Worm (Caenorhabditis elegans) whole organism, L3 larva: ENCODE data around the gene clec-226.
A peak's percentile ranks its signal among the peaks of the same experiment; 100 is the strongest.

Experiments
- R02D3.7 ChIP-seq: fragments of 150-350 bp; optimal IDR thresholded peaks from 2 replicates; lab custom pipeline; 2014; ENCODE audit warnings: missing biosample characterization, missing genetic modification characterization
- ZK546.5 ChIP-seq: sonication (generic microtip); optimal IDR thresholded peaks from 2 replicates; lab custom pipeline; 2017; ENCODE audit warnings: missing biosample characterization, missing genetic modification characterization
- aly-2 ChIP-seq: fragments of 150-350 bp; optimal IDR thresholded peaks from 2 replicates; lab custom pipeline; 2014; ENCODE audit warnings: missing biosample characterization, missing genetic modification characterization
- ama-1 ChIP-seq: fragments of 150-350 bp; optimal IDR thresholded peaks from 2 replicates; lab custom pipeline; 2018
- ceh-16 ChIP-seq: sonication (generic microtip); optimal IDR thresholded peaks from 2 replicates; lab custom pipeline; 2017; ENCODE audit warnings: missing biosample characterization, missing genetic modification characterization
- ceh-28 ChIP-seq: fragments of 150-350 bp; optimal IDR thresholded peaks from 2 replicates; lab custom pipeline; 2014; ENCODE audit warnings: missing biosample characterization, missing genetic modification reagents, missing genetic modification characterization
- ceh-9 ChIP-seq: sonication (generic microtip); optimal IDR thresholded peaks from 2 replicates; lab custom pipeline; 2018; ENCODE audit warnings: missing biosample characterization, missing genetic modification characterization
- daf-12 ChIP-seq: fragments of 150-350 bp; optimal IDR thresholded peaks from 2 replicates; lab custom pipeline; 2014; ENCODE audit warnings: missing biosample characterization, missing genetic modification reagents, missing genetic modification characterization
- egl-27 ChIP-seq: sonication (generic microtip); optimal IDR thresholded peaks from 4 replicates; lab custom pipeline; 2017; ENCODE audit warnings: missing biosample characterization, missing genetic modification reagents, missing genetic modification characterization
- egl-5 ChIP-seq: fragments of 150-350 bp; optimal IDR thresholded peaks from 2 replicates; lab custom pipeline; 2017; ENCODE audit warnings: missing biosample characterization, missing genetic modification reagents, missing genetic modification characterization, inconsistent platforms
- elt-1 ChIP-seq: fragments of 150-350 bp; optimal IDR thresholded peaks from 2 replicates; lab custom pipeline; 2014; ENCODE audit warnings: missing biosample characterization, missing genetic modification characterization
- elt-2 ChIP-seq: sonication (generic microtip); optimal IDR thresholded peaks from 2 replicates; lab custom pipeline; 2016; ENCODE audit warnings: missing genetic modification reagents, mild to moderate bottlenecking, missing genetic modification characterization, missing compliant biosample characterization
- elt-3 ChIP-seq, 3 experiments: fragments of 150-350 bp in 1 of 3; sonication (generic microtip) in 2 of 3; optimal IDR thresholded peaks; 2 replicates in 2 of 3; 4 replicates in 1 of 3; lab custom pipeline; 2014 to 2017; ENCODE audit warnings: missing biosample characterization in 3 of 3, missing genetic modification characterization in 3 of 3
- eor-1 ChIP-seq, 2 experiments: fragments of 150-350 bp; optimal IDR thresholded peaks; 2 replicates each; lab custom pipeline; 2014 to 2018; ENCODE audit warnings: missing biosample characterization in 2 of 2, missing genetic modification characterization in 2 of 2
- fkh-10 ChIP-seq: sonication (generic microtip); optimal IDR thresholded peaks from 2 replicates; lab custom pipeline; 2017; ENCODE audit warnings: missing biosample characterization, missing genetic modification reagents, missing genetic modification characterization
- fkh-2 ChIP-seq: fragments of 150-350 bp; optimal IDR thresholded peaks from 2 replicates; lab custom pipeline; 2014; ENCODE audit warnings: missing biosample characterization, missing genetic modification reagents, missing genetic modification characterization
- fos-1 ChIP-seq: fragments of 150-350 bp; optimal IDR thresholded peaks from 2 replicates; lab custom pipeline; 2014; ENCODE audit warnings: missing biosample characterization, missing genetic modification characterization
- hmg-11 ChIP-seq: sonication (generic microtip); optimal IDR thresholded peaks from 2 replicates; lab custom pipeline; 2016; ENCODE audit warnings: missing genetic modification characterization, missing compliant biosample characterization
- jun-1 ChIP-seq: fragments of 150-350 bp; optimal IDR thresholded peaks from 2 replicates; lab custom pipeline; 2014; ENCODE audit warnings: missing biosample characterization, missing genetic modification reagents, missing genetic modification characterization
- lin-39 ChIP-seq: fragments of 150-350 bp; optimal IDR thresholded peaks from 2 replicates; lab custom pipeline; 2018; ENCODE audit warnings: missing biosample characterization, missing genetic modification reagents, missing genetic modification characterization
- lsy-12 ChIP-seq: sonication (generic microtip); optimal IDR thresholded peaks from 2 replicates; lab custom pipeline; 2016; ENCODE audit warnings: mild to moderate bottlenecking, missing genetic modification characterization, missing compliant biosample characterization
- mdl-1 ChIP-seq: fragments of 150-350 bp; optimal IDR thresholded peaks from 2 replicates; lab custom pipeline; 2014; ENCODE audit warnings: missing biosample characterization, missing genetic modification characterization
- mml-1 ChIP-seq: fragments of 150-350 bp; sonication (generic microtip); optimal IDR thresholded peaks from 3 replicates; lab custom pipeline; 2014; ENCODE audit warnings: missing biosample characterization, missing genetic modification characterization
- nfya-1 ChIP-seq: sonication (generic microtip); optimal IDR thresholded peaks from 2 replicates; lab custom pipeline; 2017; ENCODE audit warnings: missing genetic modification characterization, mild to moderate bottlenecking, missing compliant biosample characterization, antibody characterized with exemption, moderate library complexity; ENCODE audit not compliant: insufficient read depth
- nhr-11 ChIP-seq: fragments of 150-350 bp; optimal IDR thresholded peaks from 2 replicates; lab custom pipeline; 2014; ENCODE audit warnings: missing biosample characterization, missing genetic modification characterization
- nhr-12 ChIP-seq: fragments of 150-350 bp; optimal IDR thresholded peaks from 2 replicates; lab custom pipeline; 2014; ENCODE audit warnings: missing biosample characterization, missing genetic modification characterization
- nhr-237 ChIP-seq: fragments of 150-350 bp; optimal IDR thresholded peaks from 2 replicates; lab custom pipeline; 2014; ENCODE audit warnings: missing biosample characterization, missing genetic modification characterization
- nhr-25 ChIP-seq: sonication (generic microtip); optimal IDR thresholded peaks from 2 replicates; lab custom pipeline; 2017; ENCODE audit warnings: missing biosample characterization, missing genetic modification characterization
- nhr-28 ChIP-seq: fragments of 150-350 bp; optimal IDR thresholded peaks from 2 replicates; lab custom pipeline; 2014; ENCODE audit warnings: missing biosample characterization, missing genetic modification characterization
- nhr-43 ChIP-seq: sonication (generic microtip); optimal IDR thresholded peaks from 2 replicates; lab custom pipeline; 2016; ENCODE audit warnings: mild to moderate bottlenecking, missing genetic modification characterization, missing compliant biosample characterization; ENCODE audit not compliant: poor library complexity, severe bottlenecking
- nhr-67 ChIP-seq: fragments of 150-350 bp; optimal IDR thresholded peaks from 2 replicates; lab custom pipeline; 2014; ENCODE audit warnings: missing biosample characterization, missing genetic modification characterization
- nhr-76 ChIP-seq: fragments of 150-350 bp; sonication (generic microtip); optimal IDR thresholded peaks from 5 replicates; lab custom pipeline; 2014; ENCODE audit warnings: missing biosample characterization, missing genetic modification characterization
- nhr-77 ChIP-seq: fragments of 150-350 bp; optimal IDR thresholded peaks from 2 replicates; lab custom pipeline; 2014; ENCODE audit warnings: missing biosample characterization, missing genetic modification characterization
- pha-4 ChIP-seq: fragments of 150-350 bp; optimal IDR thresholded peaks from 2 replicates; lab custom pipeline; 2014; ENCODE audit warnings: missing biosample characterization, missing genetic modification reagents, missing genetic modification characterization
- pqm-1 ChIP-seq: fragments of 150-350 bp; optimal IDR thresholded peaks from 2 replicates; lab custom pipeline; 2017; ENCODE audit warnings: missing biosample characterization, missing genetic modification characterization, inconsistent platforms
- sea-2 ChIP-seq: fragments of 150-350 bp; sonication (generic microtip); optimal IDR thresholded peaks from 4 replicates; lab custom pipeline; 2014; ENCODE audit warnings: missing biosample characterization, missing genetic modification reagents, missing genetic modification characterization
- skn-1 ChIP-seq: fragments of 150-350 bp; optimal IDR thresholded peaks from 2 replicates; lab custom pipeline; 2014; ENCODE audit warnings: missing biosample characterization, missing genetic modification characterization
- snpc-4 ChIP-seq: fragments of 150-350 bp; optimal IDR thresholded peaks from 2 replicates; lab custom pipeline; 2014; ENCODE audit warnings: missing biosample characterization, missing genetic modification characterization
- tbx-2 ChIP-seq: sonication (generic microtip); optimal IDR thresholded peaks from 2 replicates; lab custom pipeline; 2016; ENCODE audit warnings: mild to moderate bottlenecking, missing genetic modification characterization, missing compliant biosample characterization
- unc-39 ChIP-seq: sonication (generic microtip); optimal IDR thresholded peaks from 4 replicates; lab custom pipeline; 2017; ENCODE audit warnings: missing biosample characterization, missing genetic modification characterization
- unc-62 ChIP-seq: fragments of 150-350 bp; sonication (generic microtip); optimal IDR thresholded peaks from 4 replicates; lab custom pipeline; 2014; ENCODE audit warnings: missing biosample characterization, missing genetic modification reagents, missing genetic modification characterization
- zag-1 ChIP-seq: fragments of 150-350 bp; optimal IDR thresholded peaks from 2 replicates; lab custom pipeline; 2014; ENCODE audit warnings: missing biosample characterization, missing genetic modification characterization
- ztf-11 ChIP-seq: fragments of 150-350 bp; optimal IDR thresholded peaks from 2 replicates; lab custom pipeline; 2014; ENCODE audit warnings: missing biosample characterization, missing genetic modification characterization
- ztf-4 ChIP-seq: fragments of 150-350 bp; optimal IDR thresholded peaks from 2 replicates; lab custom pipeline; 2014; ENCODE audit warnings: missing biosample characterization, missing genetic modification characterization

The clec-226 gene

DNA sequence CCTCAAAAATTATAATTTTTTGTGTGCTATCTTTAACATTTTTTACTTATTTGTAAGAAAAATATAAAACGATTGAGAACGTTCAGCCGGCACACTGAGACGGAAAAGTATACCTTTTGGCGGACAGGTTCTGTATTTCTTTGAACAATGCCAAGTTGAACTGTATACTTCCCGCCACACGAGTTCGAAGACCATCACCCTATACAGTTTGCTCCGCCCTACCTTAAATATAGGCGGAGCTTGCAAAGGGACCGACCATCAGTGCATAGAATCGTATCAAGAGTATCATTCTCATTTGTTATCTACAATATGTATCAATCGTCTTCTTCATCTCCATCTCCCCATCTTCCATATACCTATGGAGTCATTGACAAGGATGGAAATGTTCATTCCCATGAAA is 38.1 kb downstream of the clec-226 start, which contains the start of gene end-1:
Gene end-1, plus strand, starts transcription at position 301 of the 400 bp plus-strand sequence.
- TF ChIP-seq lin-39, result no peak
- TF ChIP-seq unc-39 (tag; lab: Kevin White, UChicago), result no peak
- no peak for TF ChIP-seq nhr-76
- TF ChIP-seq fkh-2, result no peak
- TF ChIP-seq unc-62 (GFP tag; lab: Kevin White, UChicago), result no peak
- TF ChIP-seq, all 47 proteins: peak for 0

ce11 chrV:13986823-13987222 is 40.1 kb downstream of the clec-226 start:
- TF ChIP-seq ceh-28 (tag; lab: Kevin White, UChicago), result no peak
- TF ChIP-seq nhr-12 (tag; lab: Kevin White, UChicago), result no peak
- TF ChIP-seq zag-1 (tag; lab: Kevin White, UChicago), result no peak
- peak; percentile 37 for TF ChIP-seq nfya-1 (tag; lab: Kevin White, UChicago)
- no peak for TF ChIP-seq fkh-2
- TF ChIP-seq ZK546.5 (tag; lab: Kevin White, UChicago), result no peak
- TF ChIP-seq aly-2 (tag; lab: Kevin White, UChicago), result no peak
- TF ChIP-seq unc-39 (tag; lab: Kevin White, UChicago), result no peak
- TF ChIP-seq skn-1 (tag; lab: Kevin White, UChicago), result no peak
- TF ChIP-seq ztf-11 (tag; lab: Kevin White, UChicago), result no peak
- no peak for TF ChIP-seq daf-12
- TF ChIP-seq nhr-25 (tag; lab: Kevin White, UChicago), result no peak
- no peak for TF ChIP-seq fos-1 (tag; lab: Kevin White, UChicago)
- TF ChIP-seq ztf-4 (tag; lab: Kevin White, UChicago), result no peak
- TF ChIP-seq R02D3.7 (tag; lab: Kevin White, UChicago), result no peak
- no peak for TF ChIP-seq elt-1 (tag; lab: Kevin White, UChicago)
- no peak for TF ChIP-seq ama-1 (lab: Kevin White, UChicago)
- no peak for TF ChIP-seq egl-5
- no peak for TF ChIP-seq snpc-4 (tag; lab: Kevin White, UChicago)
- no peak for TF ChIP-seq nhr-11
- TF ChIP-seq pqm-1 (tag; lab: Kevin White, UChicago), result peak; percentile 47
- no peak for TF ChIP-seq tbx-2 (tag; lab: Kevin White, UChicago)
- no peak for TF ChIP-seq ceh-9 (tag; lab: Kevin White, UChicago)
- no peak for TF ChIP-seq mml-1
- TF ChIP-seq nhr-43 (tag; lab: Kevin White, UChicago), result no peak
- no peak for TF ChIP-seq nhr-76
- TF ChIP-seq eor-1 (tag; optimal IDR thresholded peaks at IDR 0.05; lab: Kevin White, UChicago), result no peak
- no peak for TF ChIP-seq mdl-1
- no peak for TF ChIP-seq elt-3 (tag; optimal IDR thresholded peaks at IDR 0.05; lab: Kevin White, UChicago)
- TF ChIP-seq fkh-10 (GFP tag; lab: Kevin White, UChicago), result no peak
- TF ChIP-seq sea-2, result no peak
- no peak for TF ChIP-seq egl-27
- no peak for TF ChIP-seq lin-39
- peak; percentile 30 for TF ChIP-seq jun-1 (tag; lab: Kevin White, UChicago)
- peak; percentile 96 for TF ChIP-seq elt-2 (tag; lab: Kevin White, UChicago)
- TF ChIP-seq pha-4, result peak; percentile 41
- TF ChIP-seq nhr-77, result no peak
- TF ChIP-seq lsy-12 (tag; lab: Kevin White, UChicago), result peak; percentile 45
- TF ChIP-seq nhr-67 (tag; lab: Kevin White, UChicago), result no peak
- no peak for TF ChIP-seq hmg-11 (tag; lab: Kevin White, UChicago)
- TF ChIP-seq nhr-237 (tag; lab: Kevin White, UChicago), result no peak
- TF ChIP-seq unc-62 (GFP tag; lab: Kevin White, UChicago), result no peak
- TF ChIP-seq nhr-28 (tag; lab: Kevin White, UChicago), result no peak
- TF ChIP-seq ceh-16 (tag; lab: Kevin White, UChicago), result no peak
